Worm (Caenorhabditis elegans) whole organism, L4/young adult: ENCODE data around the gene F01G12.18.

Experiments
- W03F9.2 ChIP-seq: fragments of 150-350 bp; optimal IDR thresholded peaks from 2 replicates; lab custom pipeline; 2014; ENCODE audit warnings: missing biosample characterization, missing genetic modification characterization
- dao-5 ChIP-seq: sonication (generic microtip); optimal IDR thresholded peaks from 2 replicates; lab custom pipeline; 2016; ENCODE audit warnings: missing genotype, missing genetic modification characterization, moderate library complexity, missing compliant biosample characterization
- him-1 ChIP-seq: sonication (generic microtip); optimal IDR thresholded peaks from 2 replicates; lab custom pipeline; 2016; ENCODE audit warnings: missing genotype, missing genetic modification reagents, missing genetic modification characterization, missing compliant biosample characterization

The F01G12.18 gene

DNA sequence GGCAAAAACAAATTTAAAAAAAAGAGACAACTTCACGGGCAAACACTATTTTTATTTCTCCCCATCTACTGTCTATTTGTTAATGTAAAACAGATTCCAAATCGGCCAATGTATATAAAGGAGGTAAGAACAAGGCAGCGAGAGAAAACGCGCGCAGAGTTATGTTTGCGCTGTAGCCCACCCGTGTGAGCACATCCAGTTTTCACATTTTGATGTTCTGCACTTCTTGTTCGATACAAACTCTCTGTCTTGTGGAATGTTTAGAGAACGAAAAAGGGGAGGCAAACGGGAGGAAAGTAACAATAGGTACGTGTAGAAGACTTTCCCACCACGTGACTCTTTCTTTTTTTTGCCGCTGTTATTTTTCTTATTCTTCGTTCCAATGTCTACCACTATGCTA lies 45.8 kb downstream of the F01G12.18 start:
- TF ChIP-seq dao-5 (tag; lab: Kevin White, UChicago) (no peak), him-1 (tag; lab: Kevin White, UChicago) (no peak), W03F9.2 (tag; lab: Kevin White, UChicago) (no peak)

DNA sequence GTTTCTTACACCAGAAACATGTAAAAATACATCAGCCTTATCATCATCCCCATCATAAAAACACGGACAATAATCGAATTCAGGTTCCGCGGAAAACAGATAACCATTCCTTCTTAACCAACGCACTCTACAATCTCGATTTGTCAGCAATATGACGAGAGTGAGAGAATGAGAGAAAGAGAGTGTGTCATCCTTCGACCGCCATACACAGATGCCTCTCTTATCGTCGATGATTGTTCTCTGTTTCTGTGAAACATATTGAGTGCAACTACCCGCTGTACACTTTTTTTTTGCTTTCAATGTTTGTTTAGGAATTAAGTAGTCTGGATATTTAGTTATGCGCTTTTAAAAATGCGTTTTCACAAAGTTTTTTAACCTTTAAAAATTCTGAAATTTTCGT lies 49.3 kb downstream of the F01G12.18 start:
- TF ChIP-seq dao-5 (tag; lab: Kevin White, UChicago) (no peak), him-1 (tag; lab: Kevin White, UChicago) (no peak), W03F9.2 (tag; lab: Kevin White, UChicago) (no peak)
